Fruit fly (Drosophila melanogaster) whole organism, prepupa: ENCODE results near the gene Tmem43.

Experiments
- CG10631 ChIP-seq: fragments of 200-800 bp; sonication (Bioruptor generic); optimal IDR thresholded peaks from 2 replicates; lab custom pipeline; 2016; ENCODE audit warnings: missing biosample characterization, missing genetic modification characterization
- CG10669 ChIP-seq: fragments of 200-800 bp; sonication (Bioruptor generic); optimal IDR thresholded peaks from 3 replicates; lab custom pipeline; 2018; ENCODE audit warnings: missing biosample characterization, mild to moderate bottlenecking, missing genetic modification characterization, moderate library complexity
- CG11902 ChIP-seq: fragments of 200-800 bp; sonication (Bioruptor generic); optimal IDR thresholded peaks from 3 replicates; lab custom pipeline; 2016; ENCODE audit warnings: missing biosample characterization, missing genetic modification characterization
- CG16779 ChIP-seq: fragments of 200-800 bp; sonication (Bioruptor generic); optimal IDR thresholded peaks from 3 replicates; lab custom pipeline; 2017; ENCODE audit warnings: missing biosample characterization, mild to moderate bottlenecking, missing genetic modification characterization
- CG3032 ChIP-seq: fragments of 200-800 bp; optimal IDR thresholded peaks from 2 replicates; lab custom pipeline; 2019; ENCODE audit warnings: missing biosample characterization, mild to moderate bottlenecking, missing genetic modification characterization, moderate library complexity
- CG31627 ChIP-seq: fragments of 200-800 bp; sonication (Bioruptor generic); optimal IDR thresholded peaks from 3 replicates; lab custom pipeline; 2016; ENCODE audit warnings: missing biosample characterization, missing genetic modification characterization
- CG32006 ChIP-seq: fragments of 200-800 bp; sonication (Bioruptor generic); optimal IDR thresholded peaks from 3 replicates; lab custom pipeline; 2017; ENCODE audit warnings: missing biosample characterization, mild to moderate bottlenecking, missing genetic modification characterization
- CG34406 ChIP-seq: fragments of 200-800 bp; sonication (Bioruptor generic); optimal IDR thresholded peaks from 3 replicates; lab custom pipeline; 2016; ENCODE audit warnings: missing biosample characterization, missing genetic modification characterization
- CG3919 ChIP-seq: fragments of 200-800 bp; sonication (Bioruptor generic); optimal IDR thresholded peaks from 3 replicates; lab custom pipeline; 2016; ENCODE audit warnings: missing biosample characterization, missing genetic modification characterization
- CG4318 ChIP-seq: fragments of 200-800 bp; sonication (Bioruptor generic); optimal IDR thresholded peaks from 3 replicates; lab custom pipeline; 2017; ENCODE audit warnings: missing biosample characterization, mild to moderate bottlenecking, missing genetic modification characterization
- CG6163 ChIP-seq: fragments of 200-800 bp; sonication (Bioruptor generic); IDR thresholded peaks from 3 replicates; pipeline ENCODE4 v1.3.6; 2022; ENCODE audit warnings: missing biosample characterization, missing genetic modification characterization
- CG6276 ChIP-seq: fragments of 200-800 bp; sonication (Bioruptor generic); optimal IDR thresholded peaks from 2 replicates; lab custom pipeline; 2017; ENCODE audit warnings: missing biosample characterization, mild to moderate bottlenecking, missing genetic modification characterization
- CG6792 ChIP-seq: fragments of 200-800 bp; sonication (Bioruptor generic); optimal IDR thresholded peaks from 3 replicates; lab custom pipeline; 2016; ENCODE audit warnings: missing biosample characterization, missing genetic modification characterization
- CG6808 ChIP-seq: fragments of 200-800 bp; sonication (Bioruptor generic); optimal IDR thresholded peaks from 3 replicates; lab custom pipeline; 2017; ENCODE audit warnings: missing biosample characterization, missing genetic modification characterization, mild to moderate bottlenecking, moderate library complexity, missing genetic modification reagents
- CG8119 ChIP-seq: fragments of 200-800 bp; sonication (Bioruptor generic); IDR thresholded peaks from 3 replicates; pipeline ENCODE4 v1.3.6; 2022; ENCODE audit warnings: missing biosample characterization, missing genetic modification characterization
- CG8632 ChIP-seq: fragments of 200-800 bp; sonication (Bioruptor generic); optimal IDR thresholded peaks from 3 replicates; lab custom pipeline; 2016; ENCODE audit warnings: missing biosample characterization, missing genetic modification characterization
- CG9139 ChIP-seq: fragments of 200-800 bp; sonication (Bioruptor generic); optimal IDR thresholded peaks from 3 replicates; lab custom pipeline; 2017; ENCODE audit warnings: missing biosample characterization, mild to moderate bottlenecking, missing genetic modification characterization
- Eip75B ChIP-seq: fragments of 200-800 bp; sonication (Bioruptor generic); optimal IDR thresholded peaks from 3 replicates; lab custom pipeline; 2016; ENCODE audit warnings: missing biosample characterization, missing genetic modification characterization
- Eip93F ChIP-seq: fragments of 200-800 bp; sonication (Bioruptor generic); optimal IDR thresholded peaks from 2 replicates; lab custom pipeline; 2016; ENCODE audit warnings: missing biosample characterization, mild to moderate bottlenecking, missing genetic modification characterization
- Ets21C ChIP-seq: fragments of 200-800 bp; sonication (Bioruptor generic); optimal IDR thresholded peaks from 3 replicates; lab custom pipeline; 2016; ENCODE audit warnings: missing biosample characterization, missing genetic modification characterization
- Hr38 ChIP-seq: sonication (Bioruptor generic); optimal IDR thresholded peaks from 2 replicates; lab custom pipeline; 2016; ENCODE audit warnings: missing biosample characterization, missing genetic modification characterization
- Hr39 ChIP-seq: fragments of 200-800 bp; sonication (Bioruptor generic); optimal IDR thresholded peaks from 2 replicates; lab custom pipeline; 2016; ENCODE audit warnings: missing biosample characterization, missing genetic modification characterization
- Hr4 ChIP-seq: fragments of 200-800 bp; sonication (Bioruptor generic); optimal IDR thresholded peaks from 3 replicates; lab custom pipeline; 2016; ENCODE audit warnings: missing biosample characterization, missing genetic modification characterization
- OdsH ChIP-seq: fragments of 200-800 bp; sonication (Bioruptor generic); optimal IDR thresholded peaks from 3 replicates; lab custom pipeline; 2016; ENCODE audit warnings: missing biosample characterization, missing genetic modification characterization
- Smox ChIP-seq: fragments of 200-800 bp; sonication (Bioruptor generic); optimal IDR thresholded peaks from 3 replicates; lab custom pipeline; 2016; ENCODE audit warnings: missing biosample characterization, missing genetic modification characterization
- Sox102F ChIP-seq: fragments of 200-800 bp; sonication (Bioruptor generic); optimal IDR thresholded peaks from 2 replicates; lab custom pipeline; 2016; ENCODE audit warnings: missing biosample characterization, mild to moderate bottlenecking, missing genetic modification characterization
- Sox15 ChIP-seq: fragments of 200-800 bp; sonication (Bioruptor generic); optimal IDR thresholded peaks from 3 replicates; lab custom pipeline; 2016; ENCODE audit warnings: missing biosample characterization, missing genetic modification characterization
- achi ChIP-seq: fragments of 200-800 bp; sonication (Bioruptor generic); optimal IDR thresholded peaks from 3 replicates; lab custom pipeline; 2016; ENCODE audit warnings: missing biosample characterization, missing genetic modification characterization
- cyc ChIP-seq: fragments of 200-800 bp; sonication (Bioruptor generic); optimal IDR thresholded peaks from 3 replicates; lab custom pipeline; 2016; ENCODE audit warnings: missing biosample characterization, missing genetic modification characterization
- dsx ChIP-seq: fragments of 200-800 bp; optimal IDR thresholded peaks from 3 replicates; lab custom pipeline; 2019; ENCODE audit warnings: missing biosample characterization, mild to moderate bottlenecking, missing genetic modification characterization, moderate library complexity; ENCODE audit not compliant: poor library complexity, severe bottlenecking
- esn ChIP-seq: fragments of 200-800 bp; sonication (Bioruptor generic); optimal IDR thresholded peaks from 2 replicates; lab custom pipeline; 2016; ENCODE audit warnings: missing biosample characterization, mild to moderate bottlenecking, missing genetic modification characterization, moderate library complexity
- fd59A ChIP-seq: fragments of 200-800 bp; sonication (Bioruptor generic); optimal IDR thresholded peaks from 2 replicates; lab custom pipeline; 2017; ENCODE audit warnings: missing biosample characterization, mild to moderate bottlenecking, missing genetic modification characterization, missing genetic modification reagents
- fd85E ChIP-seq: fragments of 200-800 bp; sonication (Bioruptor generic); optimal IDR thresholded peaks from 3 replicates; lab custom pipeline; 2016; ENCODE audit warnings: missing biosample characterization, missing genetic modification characterization
- lz ChIP-seq: fragments of 200-800 bp; sonication (Bioruptor generic); optimal IDR thresholded peaks from 3 replicates; lab custom pipeline; 2016; ENCODE audit warnings: missing biosample characterization, missing genetic modification characterization
- net ChIP-seq: fragments of 200-800 bp; sonication (Bioruptor generic); optimal IDR thresholded peaks from 3 replicates; lab custom pipeline; 2016; ENCODE audit warnings: missing biosample characterization, missing genetic modification characterization
- pdm3 ChIP-seq: fragments of 200-800 bp; sonication (Bioruptor generic); optimal IDR thresholded peaks from 3 replicates; lab custom pipeline; 2016; ENCODE audit warnings: missing biosample characterization, missing genetic modification characterization
- salr ChIP-seq, 2 experiments: fragments of 200-800 bp; sonication (Bioruptor generic); optimal IDR thresholded peaks; 3 replicates each; lab custom pipeline; 2016 to 2018; ENCODE audit warnings: missing biosample characterization in 2 of 2, missing genetic modification characterization in 2 of 2, mild to moderate bottlenecking in 1 of 2
- svp ChIP-seq: fragments of 200-800 bp; sonication (Bioruptor generic); peaks from one replicate; lab custom pipeline; 2016; ENCODE audit warnings: missing biosample characterization, missing genetic modification characterization
- vri ChIP-seq: fragments of 200-800 bp; sonication (Bioruptor generic); optimal IDR thresholded peaks from 3 replicates; lab custom pipeline; 2016; ENCODE audit warnings: missing biosample characterization, mild to moderate bottlenecking, missing genetic modification characterization

Tmem43 gene

dm6 chr3L:7903489-7904150 is 11.3 kb downstream of the Tmem43 start (continued):
- peak; percentile 72 for TF ChIP-seq CG3919 (GFP tag; lab: Kevin White, UChicago)
- TF ChIP-seq CG8632: peak; percentile 47
- TF ChIP-seq Ets21C (GFP tag; lab: Kevin White, UChicago): no peak
- TF ChIP-seq CG6808: no peak
- peak; percentile 82 for TF ChIP-seq CG32006 (GFP tag; lab: Kevin White, UChicago)
- no peak for TF ChIP-seq esn (GFP tag; lab: Kevin White, UChicago)
- peak; percentile 83 for TF ChIP-seq CG6163 (GFP tag; lab: Robert Waterston, UW)
- no peak for TF ChIP-seq Sox15 (GFP tag; lab: Kevin White, UChicago)
- TF ChIP-seq Hr39: no peak
- peak; percentile 81 for TF ChIP-seq Hr4
- TF ChIP-seq Hr38 (GFP tag; lab: Kevin White, UChicago): no peak
- peak; percentile 50 for TF ChIP-seq CG31627

- TF ChIP-seq fd59A (GFP tag; lab: Kevin White, UChicago) (no peak), Hr38 (GFP tag; lab: Kevin White, UChicago) (no peak), CG8632 (no peak), CG8119 (GFP tag; lab: Robert Waterston, UW) (no peak), CG6808 (no peak), CG31627 (no peak), Sox102F (no peak), Eip93F (GFP tag; lab: Kevin White, UChicago) (no peak), Hr39 (no peak), CG4318 (GFP tag; lab: Kevin White, UChicago) (no peak), CG3032 (tag; lab: Kevin White, UChicago) (no peak), OdsH (GFP tag; lab: Kevin White, UChicago) (no peak), CG34406 (no peak), CG10631 (no peak), net (GFP tag; lab: Kevin White, UChicago) (no peak), dsx (GFP tag; lab: Kevin White, UChicago) (no peak), achi (no peak), esn (GFP tag; lab: Kevin White, UChicago) (no peak), CG16779 (tag; lab: Kevin White, UChicago) (no peak), Smox (GFP tag; lab: Kevin White, UChicago) (no peak)
These were observed 20.3 kb downstream of the Tmem43 start, which contains the start of gene eIF4E5 for dm6 chr3L:7894580-7894979. Gene eIF4E5, plus strand, starts transcription at chr3L:7894880.

dm6 chr3L:7893840-7894239 is 21.1 kb downstream of the Tmem43 start:
- TF ChIP-seq CG4318 (GFP tag; lab: Kevin White, UChicago): no peak
- TF ChIP-seq svp (GFP tag; lab: Kevin White, UChicago): no peak
- no peak for TF ChIP-seq CG10669 (GFP tag; lab: Kevin White, UChicago)
- no peak for TF ChIP-seq Sox15 (GFP tag; lab: Kevin White, UChicago)
- no peak for TF ChIP-seq pdm3
- no peak for TF ChIP-seq CG6276 (GFP tag; lab: Kevin White, UChicago)
- no peak for TF ChIP-seq cyc (GFP tag; lab: Kevin White, UChicago)
- no peak for TF ChIP-seq salr (GFP tag; optimal IDR thresholded peaks at IDR 0.05; lab: Kevin White, UChicago)
- no peak for TF ChIP-seq CG16779 (tag; lab: Kevin White, UChicago)
- no peak for TF ChIP-seq Eip75B (GFP tag; lab: Kevin White, UChicago)
- no peak for TF ChIP-seq dsx (GFP tag; lab: Kevin White, UChicago)

- TF ChIP-seq esn (GFP tag; lab: Kevin White, UChicago) (no peak), CG11902 (no peak), CG6163 (GFP tag; lab: Robert Waterston, UW) (no peak), Hr39 (no peak), Eip75B (GFP tag; lab: Kevin White, UChicago) (no peak), CG16779 (tag; lab: Kevin White, UChicago) (no peak), CG9139 (GFP tag; lab: Kevin White, UChicago) (no peak), lz (GFP tag; lab: Kevin White, UChicago) (no peak), Sox15 (GFP tag; lab: Kevin White, UChicago) (no peak), CG6792 (no peak), Hr4 (no peak), vri (no peak), fd59A (GFP tag; lab: Kevin White, UChicago) (no peak), fd85E (GFP tag; lab: Kevin White, UChicago) (no peak), OdsH (GFP tag; lab: Kevin White, UChicago) (no peak)
These were observed 24.4 kb downstream of the Tmem43 start for dm6 chr3L:7890567-7890966.
